Worm (Caenorhabditis elegans) whole organism, L1 larva: Measurements from ENCODE around the gene lst-2.

Source experiments
- C34B4.2 ChIP-seq: sonication (generic microtip); optimal IDR thresholded peaks from 2 replicates; lab custom pipeline; 2017; ENCODE audit warnings: mild to moderate bottlenecking, missing genetic modification characterization, missing compliant biosample characterization
- F16B12.6 ChIP-seq: fragments of 150-350 bp; optimal IDR thresholded peaks from 2 replicates; lab custom pipeline; 2014; ENCODE audit warnings: missing biosample characterization, missing genetic modification characterization
- Y116A8C.19 ChIP-seq: sonication (generic microtip); optimal IDR thresholded peaks from 2 replicates; lab custom pipeline; 2016; ENCODE audit warnings: missing compliant biosample characterization, missing genetic modification characterization, borderline replicate concordance
- aha-1 ChIP-seq: fragments of 150-350 bp; optimal IDR thresholded peaks from 2 replicates; lab custom pipeline; 2014; ENCODE audit warnings: missing biosample characterization, missing genetic modification characterization
- alr-1 ChIP-seq: fragments of 200-800 bp; sonication (Bioruptor generic); optimal IDR thresholded peaks from 2 replicates; lab custom pipeline; 2018; ENCODE audit warnings: borderline replicate concordance, mild to moderate bottlenecking, missing genetic modification characterization, missing compliant biosample characterization
- ama-1 ChIP-seq: fragments of 150-350 bp; optimal IDR thresholded peaks from 2 replicates; lab custom pipeline; 2014
- ceh-8 ChIP-seq: fragments of 200-800 bp; sonication (Bioruptor generic); optimal IDR thresholded peaks from 2 replicates; lab custom pipeline; 2018; ENCODE audit warnings: mild to moderate bottlenecking, missing genetic modification characterization, moderate library complexity, missing compliant biosample characterization
- ceh-90 ChIP-seq: sonication (generic microtip); optimal IDR thresholded peaks from 2 replicates; lab custom pipeline; 2016; ENCODE audit warnings: missing genetic modification characterization, missing compliant biosample characterization
- ces-1 ChIP-seq: fragments of 150-350 bp; optimal IDR thresholded peaks from 2 replicates; lab custom pipeline; 2014; ENCODE audit warnings: missing biosample characterization, missing genetic modification reagents, missing genetic modification characterization
- dpl-1 ChIP-seq, 3 experiments: fragments of 150-350 bp in 2 of 3; sonication (generic microtip) in 1 of 3; optimal IDR thresholded peaks; 2 replicates each; lab custom pipeline; 2014 to 2017; ENCODE audit warnings: missing biosample characterization in 3 of 3, missing genetic modification characterization in 3 of 3, missing genetic modification reagents in 3 of 3
- dsc-1 ChIP-seq: sonication (generic microtip); optimal IDR thresholded peaks from 2 replicates; lab custom pipeline; 2016; ENCODE audit warnings: mild to moderate bottlenecking, missing genetic modification characterization, missing compliant biosample characterization
- efl-3 ChIP-seq: fragments of 200-800 bp; sonication (Bioruptor generic); optimal IDR thresholded peaks from 2 replicates; lab custom pipeline; 2018; ENCODE audit warnings: mild to moderate bottlenecking, missing genetic modification characterization, missing compliant biosample characterization
- egl-27 ChIP-seq, 2 experiments: fragments of 150-350 bp in 1 of 2; sonication (generic microtip); optimal IDR thresholded peaks; 3 replicates each; lab custom pipeline; 2017 to 2018; ENCODE audit warnings: missing biosample characterization in 2 of 2, missing genetic modification characterization in 2 of 2, missing genetic modification reagents in 2 of 2
- elt-2 ChIP-seq: sonication (generic microtip); optimal IDR thresholded peaks from 2 replicates; lab custom pipeline; 2016; ENCODE audit warnings: missing genetic modification characterization, mild to moderate bottlenecking, inconsistent platforms, missing compliant biosample characterization, missing genetic modification reagents
- fkh-4 ChIP-seq: sonication (generic microtip); optimal IDR thresholded peaks from 2 replicates; lab custom pipeline; 2016; ENCODE audit warnings: missing compliant biosample characterization, missing genetic modification characterization, borderline replicate concordance
- fos-1 ChIP-seq: fragments of 150-350 bp; optimal IDR thresholded peaks from 2 replicates; lab custom pipeline; 2014; ENCODE audit warnings: missing biosample characterization, missing genetic modification characterization
- hlh-17 ChIP-seq: fragments of 200-800 bp; sonication (Bioruptor generic); optimal IDR thresholded peaks from 2 replicates; lab custom pipeline; 2018; ENCODE audit warnings: missing genetic modification characterization, mild to moderate bottlenecking, missing compliant biosample characterization, moderate library complexity, borderline replicate concordance
- hlh-4 ChIP-seq: sonication (generic microtip); optimal IDR thresholded peaks from 2 replicates; lab custom pipeline; 2016; ENCODE audit warnings: mild to moderate bottlenecking, missing genetic modification characterization, missing compliant biosample characterization
- irx-1 ChIP-seq: sonication (generic microtip); optimal IDR thresholded peaks from 2 replicates; lab custom pipeline; 2016; ENCODE audit warnings: missing genetic modification characterization, missing compliant biosample characterization
- isw-1 ChIP-seq: fragments of 200-800 bp; sonication (Bioruptor generic); IDR thresholded peaks from 2 replicates; pipeline ENCODE4 v1.3.6; 2022; ENCODE audit warnings: missing genetic modification characterization, missing compliant biosample characterization
- jun-1 ChIP-seq: fragments of 150-350 bp; optimal IDR thresholded peaks from 2 replicates; lab custom pipeline; 2014; ENCODE audit warnings: missing biosample characterization, missing genetic modification reagents, missing genetic modification characterization
- lin-13 ChIP-seq: fragments of 150-350 bp; optimal IDR thresholded peaks from 2 replicates; lab custom pipeline; 2014; ENCODE audit warnings: missing biosample characterization, missing genetic modification reagents, missing genetic modification characterization
- lin-14 ChIP-seq: fragments of 200-800 bp; sonication (Bioruptor generic); optimal IDR thresholded peaks from 2 replicates; lab custom pipeline; 2018; ENCODE audit warnings: mild to moderate bottlenecking, missing genetic modification characterization, moderate library complexity, missing compliant biosample characterization
- lin-15B ChIP-seq: fragments of 150-350 bp; sonication (generic microtip); optimal IDR thresholded peaks from 3 replicates; lab custom pipeline; 2014; ENCODE audit warnings: missing biosample characterization, missing genetic modification characterization
- lin-35 ChIP-seq, 2 experiments: fragments of 150-350 bp; optimal IDR thresholded peaks; 2 replicates each; lab custom pipeline; 2014; ENCODE audit warnings: missing biosample characterization in 2 of 2, missing genetic modification characterization in 2 of 2, missing genetic modification reagents in 2 of 2
- lin-39 ChIP-seq: fragments of 150-350 bp; optimal IDR thresholded peaks from 2 replicates; lab custom pipeline; 2014; ENCODE audit warnings: missing biosample characterization, missing genetic modification reagents, missing genetic modification characterization
- lsy-2 ChIP-seq, 2 experiments: fragments of 150-350 bp; optimal IDR thresholded peaks; 2 replicates each; lab custom pipeline; 2014; ENCODE audit warnings: missing biosample characterization in 2 of 2, missing genetic modification characterization in 2 of 2
- mdl-1 ChIP-seq, 2 experiments: fragments of 150-350 bp; optimal IDR thresholded peaks; 2 replicates each; lab custom pipeline; 2014 to 2017; ENCODE audit warnings: missing biosample characterization in 2 of 2, missing genetic modification characterization in 2 of 2, inconsistent platforms in 1 of 2
- mef-2 ChIP-seq: fragments of 150-350 bp; optimal IDR thresholded peaks from 2 replicates; lab custom pipeline; 2014; ENCODE audit warnings: missing biosample characterization, missing genetic modification characterization
- nhr-11 ChIP-seq: fragments of 150-350 bp; optimal IDR thresholded peaks from 2 replicates; lab custom pipeline; 2014; ENCODE audit warnings: missing biosample characterization, missing genetic modification characterization
- nhr-12 ChIP-seq: sonication (generic microtip); optimal IDR thresholded peaks from 2 replicates; lab custom pipeline; 2017; ENCODE audit warnings: missing biosample characterization, missing genetic modification characterization
- nhr-20 ChIP-seq: sonication (generic microtip); optimal IDR thresholded peaks from 2 replicates; lab custom pipeline; 2016; ENCODE audit warnings: mild to moderate bottlenecking, missing genetic modification characterization, missing compliant biosample characterization
- nhr-237 ChIP-seq: fragments of 150-350 bp; optimal IDR thresholded peaks from 2 replicates; lab custom pipeline; 2014; ENCODE audit warnings: missing biosample characterization, missing genetic modification characterization
- nhr-28 ChIP-seq: fragments of 150-350 bp; optimal IDR thresholded peaks from 2 replicates; lab custom pipeline; 2014; ENCODE audit warnings: missing biosample characterization, missing genetic modification characterization
- nhr-47 ChIP-seq: sonication (generic microtip); optimal IDR thresholded peaks from 2 replicates; lab custom pipeline; 2016; ENCODE audit warnings: mild to moderate bottlenecking, missing genetic modification characterization, moderate library complexity, missing compliant biosample characterization
- nhr-71 ChIP-seq: sonication (generic microtip); optimal IDR thresholded peaks from 2 replicates; lab custom pipeline; 2016; ENCODE audit warnings: mild to moderate bottlenecking, missing genetic modification characterization, moderate library complexity, missing compliant biosample characterization
- nhr-84 ChIP-seq: sonication (generic microtip); optimal IDR thresholded peaks from 2 replicates; lab custom pipeline; 2017; ENCODE audit warnings: missing biosample characterization, missing genetic modification characterization
- nhr-85 ChIP-seq: sonication (generic microtip); peaks from one replicate; lab custom pipeline; 2016; ENCODE audit warnings: missing genetic modification characterization, inconsistent platforms, missing compliant biosample characterization
- pag-3 ChIP-seq: sonication (generic microtip); optimal IDR thresholded peaks from 2 replicates; lab custom pipeline; 2017; ENCODE audit warnings: missing genetic modification characterization, mild to moderate bottlenecking, missing compliant biosample characterization, antibody characterized with exemption, borderline replicate concordance; ENCODE audit not compliant: insufficient read depth
- pax-3 ChIP-seq: fragments of 200-800 bp; sonication (Bioruptor generic); optimal IDR thresholded peaks from 2 replicates; lab custom pipeline; 2018; ENCODE audit warnings: mild to moderate bottlenecking, missing genetic modification characterization, moderate library complexity, missing compliant biosample characterization
- pqm-1 ChIP-seq: sonication (generic microtip); optimal IDR thresholded peaks from 3 replicates; lab custom pipeline; 2017; ENCODE audit warnings: missing biosample characterization, missing genetic modification characterization
- rnt-1 ChIP-seq: sonication (generic microtip); optimal IDR thresholded peaks from 2 replicates; lab custom pipeline; 2016; ENCODE audit warnings: mild to moderate bottlenecking, missing genetic modification characterization, moderate library complexity, missing compliant biosample characterization
- skn-1 ChIP-seq: fragments of 150-350 bp; optimal IDR thresholded peaks from 2 replicates; lab custom pipeline; 2014; ENCODE audit warnings: missing biosample characterization, missing genetic modification characterization
- snpc-4 ChIP-seq: fragments of 150-350 bp; optimal IDR thresholded peaks from 2 replicates; lab custom pipeline; 2014; ENCODE audit warnings: missing biosample characterization, missing genetic modification characterization
- snu-23 ChIP-seq: sonication (generic microtip); optimal IDR thresholded peaks from 2 replicates; lab custom pipeline; 2016; ENCODE audit warnings: missing genetic modification characterization, missing compliant biosample characterization
- sup-37 ChIP-seq: fragments of 200-800 bp; sonication (Bioruptor generic); optimal IDR thresholded peaks from 2 replicates; lab custom pipeline; 2018; ENCODE audit warnings: mild to moderate bottlenecking, missing genetic modification characterization, missing compliant biosample characterization
- unc-130 ChIP-seq: fragments of 150-350 bp; optimal IDR thresholded peaks from 2 replicates; lab custom pipeline; 2017; ENCODE audit warnings: missing biosample characterization, missing genetic modification characterization, inconsistent platforms
- unc-30 ChIP-seq: sonication (generic microtip); optimal IDR thresholded peaks from 2 replicates; lab custom pipeline; 2017; ENCODE audit warnings: missing biosample characterization, missing genetic modification characterization
- unc-86 ChIP-seq: sonication (generic microtip); optimal IDR thresholded peaks from 2 replicates; lab custom pipeline; 2016; ENCODE audit warnings: missing genetic modification characterization, missing compliant biosample characterization
- unc-98 ChIP-seq: fragments of 200-800 bp; sonication (Bioruptor generic); IDR thresholded peaks from 2 replicates; pipeline ENCODE4 v1.3.6; 2022; ENCODE audit warnings: missing genetic modification characterization, missing compliant biosample characterization
- vab-15 ChIP-seq: sonication (generic microtip); optimal IDR thresholded peaks from 2 replicates; lab custom pipeline; 2017; ENCODE audit warnings: missing genotype, mild to moderate bottlenecking, missing genetic modification characterization, missing compliant biosample characterization
- ztf-4 ChIP-seq: fragments of 150-350 bp; optimal IDR thresholded peaks from 2 replicates; lab custom pipeline; 2014; ENCODE audit warnings: missing biosample characterization, missing genetic modification characterization

The lst-2 gene

DNA sequence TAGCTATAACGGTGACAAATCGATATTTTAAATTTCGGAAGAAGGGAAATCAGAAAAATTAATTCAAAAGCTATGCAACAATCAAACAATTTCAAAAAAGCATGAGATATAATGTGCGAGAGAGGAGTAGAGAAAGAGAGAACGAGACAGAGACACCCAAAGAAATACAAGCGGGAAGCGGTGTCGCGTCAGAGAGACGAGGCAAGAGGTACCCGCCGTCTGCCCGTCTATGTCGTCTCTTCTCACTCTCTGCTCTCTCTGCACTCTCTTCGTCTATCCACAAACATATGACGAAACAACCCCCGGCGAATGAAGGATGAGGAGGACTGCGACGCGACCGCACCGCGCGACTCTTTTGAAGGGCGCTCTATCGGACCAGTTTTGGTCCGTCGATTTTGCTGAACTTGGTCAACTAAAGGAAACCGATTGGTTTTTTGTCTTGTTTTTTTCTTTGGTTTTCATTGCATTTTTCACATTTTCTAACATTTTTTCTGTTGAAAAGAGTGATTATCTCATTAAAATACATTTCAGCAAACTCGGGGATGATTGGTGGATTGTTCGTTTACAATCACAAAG is 5.8 kb upstream of the lst-2 start, which contains the start of gene dpy-23 (continued):
- TF ChIP-seq lsy-2 (tag; optimal IDR thresholded peaks at IDR 0.05; lab: Kevin White, UChicago) (peak; percentile 81 to 93), nhr-11 (tag; lab: Kevin White, UChicago) (peak; percentile 87), jun-1 (tag; lab: Kevin White, UChicago) (peak; percentile 94), snpc-4 (tag; lab: Kevin White, UChicago) (peak; percentile 40), F16B12.6 (tag; lab: Kevin White, UChicago) (peak; percentile 39), fkh-4 (tag; lab: Kevin White, UChicago) (peak; percentile 46), mef-2 (tag; lab: Kevin White, UChicago) (peak; percentile 61), elt-2 (tag; lab: Kevin White, UChicago) (peak; percentile 54), nhr-71 (peak; percentile 98), hlh-17 (GFP tag; lab: Kevin White, UChicago) (no peak), irx-1 (tag; lab: Kevin White, UChicago) (peak; percentile 66), ces-1 (peak; percentile 66), lin-35 (GFP tag; optimal IDR thresholded peaks at IDR 0.05; lab: Kevin White, UChicago) (peak; percentile 84), mdl-1 (tag; optimal IDR thresholded peaks at IDR 0.05; lab: Kevin White, UChicago) (peak in 1 of 2 experiments; percentile 86), lin-15B (tag; lab: Kevin White, UChicago) (peak; percentile 38), nhr-20 (tag; lab: Kevin White, UChicago) (peak; percentile 96), lin-14 (GFP tag; lab: Kevin White, UChicago) (peak; percentile 99), unc-30 (tag; lab: Kevin White, UChicago) (no peak), nhr-47 (tag; lab: Kevin White, UChicago) (peak; percentile 94), ceh-8 (peak; percentile 88), efl-3 (no peak), sup-37 (GFP tag; lab: Kevin White, UChicago) (peak; percentile 17), nhr-28 (tag; lab: Kevin White, UChicago) (no peak), lin-39 (peak; percentile 49), unc-86 (tag; lab: Kevin White, UChicago) (peak; percentile 94), vab-15 (tag; lab: Kevin White, UChicago) (peak; percentile 67), pqm-1 (tag; lab: Kevin White, UChicago) (no peak), nhr-237 (tag; lab: Kevin White, UChicago) (peak; percentile 92), ama-1 (lab: Kevin White, UChicago) (no peak), C34B4.2 (tag; lab: Kevin White, UChicago) (no peak), aha-1 (tag; lab: Kevin White, UChicago) (peak; percentile 56), isw-1 (GFP tag; lab: Robert Waterston, UW) (peak; percentile 83), nhr-12 (tag; lab: Kevin White, UChicago) (no peak), nhr-84 (tag; lab: Kevin White, UChicago) (no peak), rnt-1 (tag; lab: Kevin White, UChicago) (peak; percentile 91), unc-130 (tag; lab: Kevin White, UChicago) (peak; percentile 79), pag-3 (tag; lab: Kevin White, UChicago) (no peak), snu-23 (GFP tag; lab: Kevin White, UChicago) (peak; percentile 96), pax-3 (peak; percentile 73), skn-1 (peak; percentile 92)

- TF ChIP-seq lin-15B (tag; lab: Kevin White, UChicago) (no peak), unc-86 (tag; lab: Kevin White, UChicago) (no peak), ztf-4 (tag; lab: Kevin White, UChicago) (no peak), fos-1 (tag; lab: Kevin White, UChicago) (no peak), Y116A8C.19 (no peak), vab-15 (tag; lab: Kevin White, UChicago) (no peak), unc-98 (GFP tag; lab: Robert Waterston, UW) (no peak), elt-2 (tag; lab: Kevin White, UChicago) (no peak), hlh-4 (no peak), nhr-47 (tag; lab: Kevin White, UChicago) (peak; percentile 3), pax-3 (no peak), lin-13 (no peak), isw-1 (GFP tag; lab: Robert Waterston, UW) (no peak), nhr-85 (tag; lab: Kevin White, UChicago) (peak; percentile 76), egl-27 (tag; optimal IDR thresholded peaks at IDR 0.05; lab: Kevin White, UChicago) (no peak), alr-1 (tag; lab: Kevin White, UChicago) (no peak), dpl-1 (GFP tag; optimal IDR thresholded peaks at IDR 0.05; lab: Kevin White, UChicago) (no peak), ceh-90 (tag; lab: Kevin White, UChicago) (no peak), dsc-1 (no peak)
Measured at ce11 chrX:4386493-4386892, 3.3 kb upstream of the lst-2 start.
